Fruit fly (Drosophila melanogaster) whole organism, embryonic: ENCODE data around the gene CG13930.

ENCODE experiments used
- Asciz ChIP-seq: fragments of 200-800 bp; sonication (Bioruptor generic); optimal IDR thresholded peaks from 2 replicates; lab custom pipeline; 2017; ENCODE audit warnings: missing biosample characterization, mild to moderate bottlenecking, missing genetic modification characterization, missing genetic modification reagents
- B-H1 ChIP-seq: fragments of 200-800 bp; sonication (Bioruptor generic); IDR thresholded peaks from 3 replicates; pipeline ENCODE4 v1.3.6; 2022; ENCODE audit warnings: missing biosample characterization, missing genetic modification characterization
- CG10147 ChIP-seq: fragments of 200-800 bp; sonication (Bioruptor generic); optimal IDR thresholded peaks from 2 replicates; lab custom pipeline; 2019; ENCODE audit warnings: missing biosample characterization, mild to moderate bottlenecking, missing genetic modification characterization, moderate library complexity
- CG10267 ChIP-seq: fragments of 200-800 bp; sonication (Bioruptor generic); optimal IDR thresholded peaks from 2 replicates; lab custom pipeline; 2018; ENCODE audit warnings: missing biosample characterization, mild to moderate bottlenecking, missing genetic modification characterization, moderate library complexity
- CG11085 ChIP-seq: fragments of 200-800 bp; sonication (Bioruptor generic); IDR thresholded peaks from 2 replicates; pipeline ENCODE4 v1.3.6; 2022; ENCODE audit warnings: missing biosample characterization, missing genetic modification characterization
- CG11247 ChIP-seq: fragments of 200-800 bp; sonication (Bioruptor generic); IDR thresholded peaks from 2 replicates; pipeline ENCODE4 v1.3.6; 2022; ENCODE audit warnings: missing biosample characterization, missing genetic modification characterization
- CG12769 ChIP-seq: fragments of 200-800 bp; sonication (Bioruptor generic); optimal IDR thresholded peaks from 2 replicates; lab custom pipeline; 2019; ENCODE audit warnings: missing biosample characterization, mild to moderate bottlenecking, missing genetic modification characterization, moderate library complexity
- CG13123 ChIP-seq: fragments of 200-800 bp; sonication (Bioruptor generic); optimal IDR thresholded peaks from 2 replicates; lab custom pipeline; 2016; ENCODE audit warnings: missing biosample characterization, missing genetic modification characterization
- CG15269 ChIP-seq: fragments of 200-800 bp; sonication (Bioruptor generic); optimal IDR thresholded peaks from 2 replicates; lab custom pipeline; 2018; ENCODE audit warnings: missing biosample characterization, mild to moderate bottlenecking, missing genetic modification characterization, moderate library complexity
- CG16813 ChIP-seq: fragments of 200-800 bp; sonication (Bioruptor generic); IDR thresholded peaks from 3 replicates; pipeline ENCODE4 v1.3.6; 2022; ENCODE audit warnings: missing biosample characterization, missing genetic modification characterization; ENCODE audit not compliant: partially characterized antibody
- CG17328 ChIP-seq: fragments of 200-800 bp; sonication (Bioruptor generic); IDR thresholded peaks from 2 replicates; pipeline ENCODE4 v1.3.6; 2022; ENCODE audit warnings: missing biosample characterization, missing genetic modification characterization
- CG17802 ChIP-seq: fragments of 200-800 bp; sonication (Bioruptor generic); optimal IDR thresholded peaks from 2 replicates; lab custom pipeline; 2018; ENCODE audit warnings: missing biosample characterization, mild to moderate bottlenecking, missing genetic modification characterization, moderate library complexity
- CG2129 ChIP-seq: fragments of 200-800 bp; sonication (Bioruptor generic); IDR thresholded peaks from 2 replicates; pipeline ENCODE4 v1.3.6; 2022; ENCODE audit warnings: missing biosample characterization, missing genetic modification characterization; ENCODE audit not compliant: partially characterized antibody
- CG3065 ChIP-seq: fragments of 200-800 bp; sonication (Bioruptor generic); optimal IDR thresholded peaks from 2 replicates; lab custom pipeline; 2016; ENCODE audit warnings: missing biosample characterization, missing genetic modification characterization
- CG31365 ChIP-seq: fragments of 200-800 bp; sonication (Bioruptor generic); optimal IDR thresholded peaks from 2 replicates; lab custom pipeline; 2018; ENCODE audit warnings: missing biosample characterization, mild to moderate bottlenecking, missing genetic modification characterization
- CG34422 ChIP-seq: fragments of 200-800 bp; sonication (Bioruptor generic); IDR thresholded peaks from 3 replicates; pipeline ENCODE4 v1.3.6; 2022; ENCODE audit warnings: missing biosample characterization, missing genetic modification characterization
- CG3995 ChIP-seq: fragments of 200-800 bp; sonication (Bioruptor generic); optimal IDR thresholded peaks from 3 replicates; lab custom pipeline; 2016; ENCODE audit warnings: missing biosample characterization, missing genetic modification characterization
- CG4328 ChIP-seq: fragments of 200-800 bp; sonication (Bioruptor generic); optimal IDR thresholded peaks from 3 replicates; lab custom pipeline; 2017; ENCODE audit warnings: missing biosample characterization, missing genetic modification reagents, missing genetic modification characterization
- CG4424 ChIP-seq: fragments of 200-800 bp; sonication (Bioruptor generic); optimal IDR thresholded peaks from 3 replicates; lab custom pipeline; 2016; ENCODE audit warnings: missing biosample characterization, missing genetic modification characterization
- CG4617 ChIP-seq: fragments of 200-800 bp; sonication (Bioruptor generic); optimal IDR thresholded peaks from 3 replicates; lab custom pipeline; 2016; ENCODE audit warnings: missing biosample characterization, missing genetic modification characterization, borderline replicate concordance
- CG7839 ChIP-seq: fragments of 200-800 bp; sonication (Bioruptor generic); optimal IDR thresholded peaks from 3 replicates; lab custom pipeline; 2018; ENCODE audit warnings: missing biosample characterization, mild to moderate bottlenecking, missing genetic modification characterization, moderate library complexity
- CG8388 ChIP-seq: fragments of 200-800 bp; sonication (Bioruptor generic); optimal IDR thresholded peaks from 2 replicates; lab custom pipeline; 2019; ENCODE audit warnings: missing biosample characterization, mild to moderate bottlenecking, missing genetic modification characterization, moderate library complexity
- Dbx ChIP-seq: fragments of 200-800 bp; sonication (Bioruptor generic); IDR thresholded peaks from 3 replicates; pipeline ENCODE4 v1.3.6; 2022; ENCODE audit warnings: missing biosample characterization, missing genetic modification characterization
- Ets65A ChIP-seq: fragments of 200-800 bp; sonication (Bioruptor generic); peaks from one replicate; lab custom pipeline; 2016; ENCODE audit warnings: missing biosample characterization, missing genetic modification characterization
- H2.0 ChIP-seq: fragments of 200-800 bp; sonication (Bioruptor generic); IDR thresholded peaks from 2 replicates; pipeline ENCODE4 v1.3.6; 2022; ENCODE audit warnings: missing biosample characterization, missing genetic modification characterization
- HLHmδ ChIP-seq: fragments of 200-800 bp; sonication (Bioruptor generic); optimal IDR thresholded peaks from 2 replicates; lab custom pipeline; 2018; ENCODE audit warnings: missing biosample characterization, mild to moderate bottlenecking, missing genetic modification characterization, moderate library complexity
- Hr39 ChIP-seq: fragments of >200 bp; optimal IDR thresholded peaks from 2 replicates; lab custom pipeline; 2017
- Hr78 ChIP-seq, 2 experiments: fragments of 200-800 bp in 1 of 2; fragments of >200 bp in 1 of 2; sonication (Bioruptor generic) in 1 of 2; optimal IDR thresholded peaks; 2 replicates each; lab custom pipeline; 2017 to 2019; ENCODE audit warnings: missing biosample characterization in 2 of 2, missing genetic modification characterization in 2 of 2, mild to moderate bottlenecking in 1 of 2, moderate library complexity in 1 of 2
- Kr ChIP-seq: fragments of 200-800 bp; sonication (Bioruptor generic); optimal IDR thresholded peaks from 2 replicates; lab custom pipeline; 2017; ENCODE audit warnings: missing biosample characterization, mild to moderate bottlenecking, missing genetic modification characterization
- Lim3 ChIP-seq: fragments of 200-800 bp; sonication (Bioruptor generic); IDR thresholded peaks from 2 replicates; pipeline ENCODE4 v1.3.6; 2022; ENCODE audit warnings: missing biosample characterization, missing genetic modification characterization
- Poxn ChIP-seq: fragments of 200-800 bp; sonication (Bioruptor generic); IDR thresholded peaks from 2 replicates; pipeline ENCODE4 v1.3.6; 2022; ENCODE audit warnings: missing biosample characterization, missing genetic modification characterization
- Side ChIP-seq: fragments of 200-800 bp; sonication (Bioruptor generic); optimal IDR thresholded peaks from 2 replicates; lab custom pipeline; 2016; ENCODE audit warnings: missing biosample characterization, missing genetic modification characterization
- Six4 ChIP-seq: fragments of 200-800 bp; sonication (Bioruptor generic); optimal IDR thresholded peaks from 2 replicates; lab custom pipeline; 2016; ENCODE audit warnings: missing biosample characterization, missing genetic modification characterization
- bbx ChIP-seq: fragments of 200-800 bp; sonication (Bioruptor generic); IDR thresholded peaks from 2 replicates; pipeline ENCODE4 v1.3.6; 2022; ENCODE audit warnings: missing biosample characterization, missing genetic modification characterization; ENCODE audit not compliant: partially characterized antibody
- crol ChIP-seq: fragments of 200-800 bp; sonication (Bioruptor generic); IDR thresholded peaks from 2 replicates; pipeline ENCODE4 v1.3.6; 2022; ENCODE audit warnings: missing biosample characterization, missing genetic modification characterization
- disco-r ChIP-seq: fragments of 200-800 bp; sonication (Bioruptor generic); optimal IDR thresholded peaks from 2 replicates; lab custom pipeline; 2016; ENCODE audit warnings: missing biosample characterization, missing genetic modification characterization
- dmrt11E ChIP-seq: fragments of 200-800 bp; sonication (Bioruptor generic); optimal IDR thresholded peaks from 3 replicates; lab custom pipeline; 2018; ENCODE audit warnings: missing biosample characterization, mild to moderate bottlenecking, missing genetic modification characterization, moderate library complexity
- fu2 ChIP-seq: fragments of 200-800 bp; sonication (Bioruptor generic); optimal IDR thresholded peaks from 2 replicates; lab custom pipeline; 2016; ENCODE audit warnings: missing biosample characterization, missing genetic modification characterization
- gsb ChIP-seq: fragments of 200-800 bp; sonication (Bioruptor generic); IDR thresholded peaks from 2 replicates; pipeline ENCODE4 v1.3.6; 2022; ENCODE audit warnings: missing biosample characterization, missing genetic modification characterization
- inv ChIP-seq: fragments of 200-800 bp; sonication (Bioruptor generic); IDR thresholded peaks from 2 replicates; pipeline ENCODE4 v1.3.6; 2022; ENCODE audit warnings: missing biosample characterization, missing genetic modification characterization; ENCODE audit not compliant: partially characterized antibody
- nmo ChIP-seq: fragments of 200-800 bp; sonication (Bioruptor generic); optimal IDR thresholded peaks from 2 replicates; lab custom pipeline; 2018; ENCODE audit warnings: missing biosample characterization, mild to moderate bottlenecking, missing genetic modification characterization, moderate library complexity
- org-1 ChIP-seq: fragments of 200-800 bp; sonication (Bioruptor generic); optimal IDR thresholded peaks from 2 replicates; lab custom pipeline; 2017; ENCODE audit warnings: missing biosample characterization, missing genetic modification characterization
- pfk ChIP-seq: fragments of 200-800 bp; sonication (Bioruptor generic); optimal IDR thresholded peaks from 2 replicates; lab custom pipeline; 2018; ENCODE audit warnings: missing biosample characterization, mild to moderate bottlenecking, missing genetic modification characterization, moderate library complexity
- rib ChIP-seq: fragments of 200-800 bp; sonication (Bioruptor generic); IDR thresholded peaks from 2 replicates; pipeline ENCODE4 v1.3.6; 2022; ENCODE audit warnings: missing biosample characterization, missing genetic modification characterization
- row ChIP-seq: fragments of 200-800 bp; sonication (Bioruptor generic); IDR thresholded peaks from 3 replicates; pipeline ENCODE4 v1.3.6; 2022; ENCODE audit warnings: missing biosample characterization, missing genetic modification characterization
- salm ChIP-seq: fragments of 200-800 bp; sonication (Bioruptor generic); optimal IDR thresholded peaks from 2 replicates; lab custom pipeline; 2018; ENCODE audit warnings: missing biosample characterization, mild to moderate bottlenecking, missing genetic modification characterization
- sd ChIP-seq: fragments of 200-800 bp; sonication (Bioruptor generic); optimal IDR thresholded peaks from 3 replicates; lab custom pipeline; 2018; ENCODE audit warnings: missing biosample characterization, mild to moderate bottlenecking, missing genetic modification characterization, moderate library complexity
- tup ChIP-seq: fragments of 200-800 bp; sonication (Bioruptor generic); optimal IDR thresholded peaks from 2 replicates; lab custom pipeline; 2016; ENCODE audit warnings: missing biosample characterization, mild to moderate bottlenecking, missing genetic modification characterization, moderate library complexity
- tx ChIP-seq: fragments of 200-800 bp; sonication (Bioruptor generic); optimal IDR thresholded peaks from 2 replicates; lab custom pipeline; 2016; ENCODE audit warnings: missing biosample characterization, missing genetic modification characterization

Gene CG13930

DNA sequence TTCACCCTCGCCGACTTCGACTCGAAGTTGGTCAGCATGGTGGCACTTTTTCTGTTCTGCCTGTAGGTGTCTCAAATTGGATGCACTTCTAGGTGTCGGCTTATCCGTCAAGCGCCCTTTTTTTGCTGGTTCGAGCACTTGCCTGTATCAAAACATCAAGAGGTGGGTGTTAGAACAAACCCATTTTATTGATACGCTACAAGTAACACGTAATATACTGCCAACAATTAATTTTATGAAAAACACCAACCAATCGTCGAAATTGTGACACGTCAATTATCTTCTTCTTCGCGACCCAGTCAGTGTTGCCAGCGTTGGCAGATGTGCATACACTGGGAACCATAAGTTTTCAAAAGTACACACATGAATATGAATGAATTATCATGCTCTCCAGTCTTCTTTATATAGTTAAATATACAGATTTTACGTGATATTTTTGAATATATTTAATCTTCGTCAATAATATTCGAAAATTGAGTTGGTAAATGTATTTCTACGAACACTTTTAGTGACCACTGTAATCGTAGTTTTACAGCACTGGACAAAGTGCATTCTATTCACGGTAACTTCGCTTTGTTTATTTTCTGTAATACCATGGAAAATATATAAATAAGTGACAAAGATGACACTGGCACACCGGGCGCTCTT is 27.5 kb downstream of the CG13930 start, which contains the start of the genes alphaCOP and CG13919 (continued):
- TF ChIP-seq Dbx (GFP tag; lab: Robert Waterston, UW): peak; percentile 93
- peak; percentile 99 for TF ChIP-seq Ets65A (GFP tag; lab: Kevin White, UChicago)
- TF ChIP-seq CG4328: peak; percentile 85
- peak; percentile 93 for TF ChIP-seq Six4 (GFP tag; lab: Kevin White, UChicago)
- TF ChIP-seq Side (GFP tag; lab: Kevin White, UChicago): peak; percentile 67
- peak; percentile 90 for TF ChIP-seq CG10147
- TF ChIP-seq bbx: no peak
- TF ChIP-seq CG10267 (tag; lab: Kevin White, UChicago): peak; percentile 100
- peak; percentile 94 for TF ChIP-seq CG11247 (GFP tag; lab: Robert Waterston, UW)
- peak; percentile 91 for TF ChIP-seq org-1 (GFP tag; lab: Kevin White, UChicago)
- TF ChIP-seq CG12769 (tag; lab: Kevin White, UChicago): no peak
- TF ChIP-seq salm: peak; percentile 92
- peak; percentile 75 for TF ChIP-seq CG17802 (tag; lab: Kevin White, UChicago)
- TF ChIP-seq CG13123 (GFP tag; lab: Kevin White, UChicago): peak; percentile 94
- peak; percentile 84 for TF ChIP-seq fu2
- peak; percentile 88 for TF ChIP-seq sd (tag; lab: Kevin White, UChicago)
- TF ChIP-seq CG8388 (GFP tag; lab: Kevin White, UChicago): peak; percentile 100
- peak; percentile 32 for TF ChIP-seq pfk (GFP tag; lab: Kevin White, UChicago)
- TF ChIP-seq Asciz (GFP tag; lab: Kevin White, UChicago): no peak
- TF ChIP-seq CG34422: peak; percentile 99
- peak; percentile 99 for TF ChIP-seq CG7839
- peak; percentile 88 for TF ChIP-seq tx (GFP tag; lab: Kevin White, UChicago)
- TF ChIP-seq CG4617 (GFP tag; lab: Kevin White, UChicago): peak; percentile 98
- TF ChIP-seq CG3995 (GFP tag; lab: Kevin White, UChicago): peak; percentile 83
- TF ChIP-seq Hr78 (GFP tag; optimal IDR thresholded peaks at IDR 0.05; lab: Kevin White, UChicago): peak in 1 of 2 experiments; percentile 93
- peak; percentile 98 for TF ChIP-seq H2.0 (GFP tag; lab: Robert Waterston, UW)
- TF ChIP-seq CG4424 (GFP tag; lab: Kevin White, UChicago): peak; percentile 96
- TF ChIP-seq CG3065: peak; percentile 95
- peak; percentile 97 for TF ChIP-seq CG15269 (tag; lab: Kevin White, UChicago)
- TF ChIP-seq tup: peak; percentile 88
- peak; percentile 97 for TF ChIP-seq dmrt11E (tag; lab: Kevin White, UChicago)
- TF ChIP-seq gsb (GFP tag; lab: Robert Waterston, UW): peak; percentile 93
- peak; percentile 97 for TF ChIP-seq rib
- peak; percentile 65 for TF ChIP-seq CG31365
- TF ChIP-seq inv (GFP tag; lab: Robert Waterston, UW): 0 out of 2 replicates have a peak, but pooled peaks have one; percentile 12
- no peak for TF ChIP-seq CG2129 (GFP tag; lab: Robert Waterston, UW)
- no peak for TF ChIP-seq HLHmδ
- TF ChIP-seq row (GFP tag; lab: Robert Waterston, UW): peak; percentile 99
- TF ChIP-seq disco-r (GFP tag; lab: Kevin White, UChicago): peak; percentile 83
- TF ChIP-seq Lim3 (GFP tag; lab: Robert Waterston, UW): peak; percentile 92
- TF ChIP-seq CG16813: 0 out of 3 replicates have a peak, but pooled peaks have one; percentile 9
- TF ChIP-seq Hr39 (lab: Kevin White, UChicago): peak; percentile 23
- TF ChIP-seq B-H1 (GFP tag; lab: Robert Waterston, UW): peak; percentile 97
- peak; percentile 65 for TF ChIP-seq crol (GFP tag; lab: Robert Waterston, UW)
- peak; percentile 96 for TF ChIP-seq CG11085 (GFP tag; lab: Robert Waterston, UW)
- TF ChIP-seq Poxn (GFP tag; lab: Robert Waterston, UW): peak; percentile 92
- TF ChIP-seq nmo (GFP tag; lab: Kevin White, UChicago): peak; percentile 98
- no peak for TF ChIP-seq Kr (GFP tag; lab: Kevin White, UChicago)
- peak; percentile 98 for TF ChIP-seq CG17328
